Worm (Caenorhabditis elegans) whole organism, early embryonic: ENCODE data around the gene nas-3.

Source experiments
- B0310.2 ChIP-seq: sonication (generic microtip); optimal IDR thresholded peaks from 2 replicates; lab custom pipeline; 2016; ENCODE audit warnings: mild to moderate bottlenecking, missing genetic modification characterization, missing compliant biosample characterization
- F13C5.2 ChIP-seq: sonication (generic microtip); optimal IDR thresholded peaks from 2 replicates; lab custom pipeline; 2017; ENCODE audit warnings: mild to moderate bottlenecking, missing genetic modification characterization, inconsistent platforms, missing compliant biosample characterization
- aly-1 ChIP-seq: sonication (generic microtip); optimal IDR thresholded peaks from 2 replicates; lab custom pipeline; 2016; ENCODE audit warnings: missing genetic modification characterization, missing compliant biosample characterization
- ama-1 ChIP-seq: fragments of 150-350 bp; optimal IDR thresholded peaks from 2 replicates; lab custom pipeline; 2014
- ceh-13 ChIP-seq: fragments of 200-800 bp; sonication (Bioruptor generic); optimal IDR thresholded peaks from 2 replicates; lab custom pipeline; 2018; ENCODE audit warnings: mild to moderate bottlenecking, missing genetic modification characterization, missing compliant biosample characterization
- ceh-36 ChIP-seq: sonication (generic microtip); optimal IDR thresholded peaks from 2 replicates; lab custom pipeline; 2016; ENCODE audit warnings: missing genetic modification characterization, inconsistent platforms, missing compliant biosample characterization
- ets-7 ChIP-seq: sonication (generic microtip); optimal IDR thresholded peaks from 2 replicates; lab custom pipeline; 2016; ENCODE audit warnings: missing genotype, missing genetic modification characterization, missing compliant biosample characterization
- flt-1 ChIP-seq: fragments of 200-800 bp; sonication (Bioruptor generic); IDR thresholded peaks from 2 replicates; pipeline ENCODE4 v1.3.6; 2022; ENCODE audit warnings: missing genetic modification characterization, missing compliant biosample characterization
- hmbx-1 ChIP-seq: sonication (generic microtip); optimal IDR thresholded peaks from 2 replicates; lab custom pipeline; 2016; ENCODE audit warnings: mild to moderate bottlenecking, missing genetic modification characterization, missing compliant biosample characterization
- hmg-4 ChIP-seq: fragments of 200-800 bp; sonication (Bioruptor generic); optimal IDR thresholded peaks from 2 replicates; lab custom pipeline; 2018; ENCODE audit warnings: mild to moderate bottlenecking, missing genetic modification characterization, missing compliant biosample characterization
- hnd-1 ChIP-seq: sonication (generic microtip); optimal IDR thresholded peaks from 2 replicates; lab custom pipeline; 2016; ENCODE audit warnings: missing genetic modification characterization, missing compliant biosample characterization
- pes-1 ChIP-seq: fragments of 200-800 bp; sonication (Bioruptor generic); IDR thresholded peaks from 2 replicates; pipeline ENCODE4 v1.3.6; 2022; ENCODE audit warnings: missing genetic modification reagents, missing genetic modification characterization, missing compliant biosample characterization
- scrt-1 ChIP-seq: fragments of 200-800 bp; sonication (Bioruptor generic); IDR thresholded peaks from 2 replicates; pipeline ENCODE4 v1.3.6; 2022; ENCODE audit warnings: missing genetic modification characterization, missing compliant biosample characterization
- sea-1 ChIP-seq: fragments of 200-800 bp; sonication (Bioruptor generic); conservative IDR thresholded peaks from 2 replicates; pipeline ENCODE4 v1.3.6; 2022; ENCODE audit warnings: missing genetic modification characterization, missing compliant biosample characterization
- tbx-11 ChIP-seq: fragments of 200-800 bp; sonication (Bioruptor generic); IDR thresholded peaks from 2 replicates; pipeline ENCODE4 v1.3.6; 2022; ENCODE audit warnings: missing genetic modification characterization, missing compliant biosample characterization
- tbx-37 ChIP-seq: fragments of 200-800 bp; sonication (Bioruptor generic); conservative IDR thresholded peaks from 2 replicates; pipeline ENCODE4 v1.3.6; 2022; ENCODE audit warnings: missing genetic modification reagents, missing genetic modification characterization, missing compliant biosample characterization
- tra-4 ChIP-seq: sonication (generic microtip); optimal IDR thresholded peaks from 2 replicates; lab custom pipeline; 2017; ENCODE audit warnings: missing genetic modification characterization, missing compliant biosample characterization

The nas-3 gene

ce11 chrV:9513590-9513989 is 35.6 kb downstream of the nas-3 start, which contains the start of gene eif-2Bdelta:
eif-2Bdelta (plus strand) TSS chrV:9513824.
- TF ChIP-seq flt-1 (GFP tag; lab: Robert Waterston, UW) (no peak), tra-4 (tag; lab: Kevin White, UChicago) (no peak), ceh-13 (GFP tag; lab: Kevin White, UChicago) (no peak), pes-1 (GFP tag; lab: Robert Waterston, UW) (no peak), tbx-37 (GFP tag; lab: Robert Waterston, UW) (no peak), tbx-11 (no peak), hmg-4 (GFP tag; lab: Kevin White, UChicago) (no peak), ets-7 (tag; lab: Kevin White, UChicago) (no peak), hnd-1 (tag; lab: Kevin White, UChicago) (no peak), ama-1 (lab: Kevin White, UChicago) (no peak), scrt-1 (GFP tag; lab: Robert Waterston, UW) (no peak), hmbx-1 (no peak), aly-1 (tag; lab: Kevin White, UChicago) (no peak), sea-1 (GFP tag; lab: Robert Waterston, UW) (no peak), B0310.2 (tag; lab: Kevin White, UChicago) (no peak), F13C5.2 (tag; lab: Kevin White, UChicago) (no peak)

- TF ChIP-seq aly-1 (tag; lab: Kevin White, UChicago): no peak
- TF ChIP-seq F13C5.2 (tag; lab: Kevin White, UChicago): no peak
- TF ChIP-seq ceh-36 (tag; lab: Kevin White, UChicago): no peak
- TF ChIP-seq hnd-1 (tag; lab: Kevin White, UChicago): no peak
- no peak for TF ChIP-seq ceh-13 (GFP tag; lab: Kevin White, UChicago)
- TF ChIP-seq ets-7 (tag; lab: Kevin White, UChicago): no peak
- no peak for TF ChIP-seq pes-1 (GFP tag; lab: Robert Waterston, UW)
- TF ChIP-seq tra-4 (tag; lab: Kevin White, UChicago): no peak
- TF ChIP-seq hmbx-1: no peak
- no peak for TF ChIP-seq sea-1 (GFP tag; lab: Robert Waterston, UW)
- TF ChIP-seq tbx-37 (GFP tag; lab: Robert Waterston, UW): no peak
- TF ChIP-seq flt-1 (GFP tag; lab: Robert Waterston, UW): no peak
- TF ChIP-seq B0310.2 (tag; lab: Kevin White, UChicago): no peak
- no peak for TF ChIP-seq hmg-4 (GFP tag; lab: Kevin White, UChicago)
- TF ChIP-seq tbx-11: no peak
- TF ChIP-seq scrt-1 (GFP tag; lab: Robert Waterston, UW): no peak
These were observed 38.3 kb downstream of the nas-3 start for ce11 chrV:9516280-9516679.

DNA sequence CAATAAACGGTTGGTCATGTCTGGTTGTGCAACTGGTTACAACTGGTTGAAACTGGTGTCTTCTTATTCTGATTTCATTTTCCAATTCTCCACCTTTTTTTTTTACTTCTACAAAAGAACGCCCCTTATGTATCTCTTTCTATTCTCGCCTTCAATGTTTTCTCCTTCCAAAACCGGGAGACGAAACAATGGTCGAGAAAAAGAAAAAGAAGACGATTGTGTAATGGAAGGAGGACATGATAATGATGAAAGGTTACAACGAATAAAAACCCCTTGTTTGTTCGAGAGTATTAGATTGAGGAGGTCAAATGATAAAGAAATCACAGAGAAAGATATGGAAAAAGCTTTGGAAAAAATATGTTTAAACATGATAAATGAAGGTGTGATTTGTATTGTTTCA is 40.9 kb downstream of the nas-3 start, which contains the start of gene C50F4.8:
TSS of gene C50F4.8 (minus strand) at position 28 of the 400 bp plus-strand sequence.
- TF ChIP-seq F13C5.2 (tag; lab: Kevin White, UChicago) (no peak), aly-1 (tag; lab: Kevin White, UChicago) (no peak), tra-4 (tag; lab: Kevin White, UChicago) (no peak), scrt-1 (GFP tag; lab: Robert Waterston, UW) (no peak), ceh-13 (GFP tag; lab: Kevin White, UChicago) (no peak), tbx-11 (no peak), pes-1 (GFP tag; lab: Robert Waterston, UW) (no peak), sea-1 (GFP tag; lab: Robert Waterston, UW) (no peak), hmbx-1 (no peak), flt-1 (GFP tag; lab: Robert Waterston, UW) (no peak), ets-7 (tag; lab: Kevin White, UChicago) (no peak), B0310.2 (tag; lab: Kevin White, UChicago) (no peak), ama-1 (lab: Kevin White, UChicago) (no peak), ceh-36 (tag; lab: Kevin White, UChicago) (no peak), hnd-1 (tag; lab: Kevin White, UChicago) (no peak), tbx-37 (GFP tag; lab: Robert Waterston, UW) (no peak), hmg-4 (GFP tag; lab: Kevin White, UChicago) (no peak)

- TF ChIP-seq hnd-1 (tag; lab: Kevin White, UChicago) (no peak), tbx-11 (no peak), tbx-37 (GFP tag; lab: Robert Waterston, UW) (no peak), ama-1 (lab: Kevin White, UChicago) (no peak), scrt-1 (GFP tag; lab: Robert Waterston, UW) (no peak)
These were observed 43.7 kb downstream of the nas-3 start for ce11 chrV:9521697-9522096.

DNA sequence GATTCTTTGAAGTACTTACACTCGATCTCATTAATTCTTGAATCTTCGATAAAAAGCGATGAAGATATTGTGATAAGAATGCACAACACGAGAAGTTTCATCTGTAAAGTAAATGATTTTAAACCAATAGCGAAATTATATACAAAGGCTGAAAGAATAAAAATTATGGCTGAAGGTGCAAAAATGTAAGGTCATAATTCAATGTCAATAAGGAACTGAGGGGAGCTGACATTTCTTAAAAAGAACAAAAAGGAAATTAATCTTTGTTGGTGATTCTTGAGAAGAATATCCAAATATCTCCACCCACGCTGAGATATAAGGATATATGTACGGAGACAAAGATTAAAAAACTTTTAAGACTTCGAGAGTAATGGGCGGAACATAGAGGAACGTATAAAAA is 46.1 kb downstream of the nas-3 start, which contains the start of gene C50F4.9:
TSS of gene C50F4.9 (minus strand) at position 101 of the 400 bp plus-strand sequence.
- TF ChIP-seq F13C5.2 (tag; lab: Kevin White, UChicago): no peak

DNA sequence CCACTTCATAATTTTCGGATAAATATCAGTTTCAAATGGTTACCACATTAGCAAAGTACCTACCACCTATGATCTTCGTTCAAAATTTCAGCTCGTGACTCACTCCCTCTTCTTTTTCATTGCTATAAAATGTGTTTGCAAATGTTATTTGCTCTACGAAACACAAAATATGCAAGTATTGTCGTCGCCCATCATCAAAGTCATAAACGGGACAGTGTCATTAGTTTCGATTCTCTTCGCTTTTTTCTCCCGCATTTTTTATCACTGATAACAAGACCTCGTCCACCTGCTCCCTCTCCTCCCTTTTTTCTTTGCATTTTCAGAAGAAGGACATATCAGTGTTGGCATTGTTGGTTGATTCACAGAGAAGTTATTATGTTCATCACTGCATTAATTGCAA is 48.5 kb downstream of the nas-3 start, which contains the start of gene C50F4.1:
TSS of gene C50F4.1 (plus strand) at position 324 of the 400 bp plus-strand sequence.
- TF ChIP-seq hnd-1 (tag; lab: Kevin White, UChicago) (no peak), pes-1 (GFP tag; lab: Robert Waterston, UW) (no peak), hmg-4 (GFP tag; lab: Kevin White, UChicago) (no peak)

DNA sequence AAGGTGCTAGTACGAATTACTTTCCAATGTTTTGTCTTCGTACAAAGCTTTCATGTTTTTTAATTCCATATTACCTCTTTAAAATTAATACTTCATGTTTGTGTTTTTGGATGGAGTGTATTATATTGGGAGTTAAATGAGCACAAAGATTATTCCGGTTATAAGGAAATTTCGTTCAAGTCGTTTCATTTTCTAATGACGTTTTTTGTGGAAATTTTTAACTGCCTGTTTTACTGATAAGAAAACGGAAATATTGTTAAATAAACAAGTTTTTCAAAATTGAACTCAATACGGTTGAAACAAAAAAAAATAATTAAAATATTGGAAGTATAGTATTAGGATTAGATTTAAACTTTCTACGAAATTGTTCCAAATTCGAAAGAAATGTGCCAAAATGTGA is 49.4 kb downstream of the nas-3 start:
- TF ChIP-seq tbx-11: no peak
- TF ChIP-seq pes-1 (GFP tag; lab: Robert Waterston, UW): no peak
- no peak for TF ChIP-seq aly-1 (tag; lab: Kevin White, UChicago)
- no peak for TF ChIP-seq sea-1 (GFP tag; lab: Robert Waterston, UW)
- no peak for TF ChIP-seq ceh-13 (GFP tag; lab: Kevin White, UChicago)
- no peak for TF ChIP-seq hnd-1 (tag; lab: Kevin White, UChicago)
- no peak for TF ChIP-seq scrt-1 (GFP tag; lab: Robert Waterston, UW)
- no peak for TF ChIP-seq ets-7 (tag; lab: Kevin White, UChicago)
- no peak for TF ChIP-seq ceh-36 (tag; lab: Kevin White, UChicago)
- TF ChIP-seq F13C5.2 (tag; lab: Kevin White, UChicago): no peak
- TF ChIP-seq B0310.2 (tag; lab: Kevin White, UChicago): no peak
- TF ChIP-seq hmg-4 (GFP tag; lab: Kevin White, UChicago): no peak
- TF ChIP-seq tra-4 (tag; lab: Kevin White, UChicago): no peak
- TF ChIP-seq tbx-37 (GFP tag; lab: Robert Waterston, UW): no peak
- TF ChIP-seq flt-1 (GFP tag; lab: Robert Waterston, UW): no peak
